Worm (Caenorhabditis elegans) whole organism, L4 larva: ENCODE measurements around the gene C02B8.3.

Experiments
- F26F4.8 ChIP-seq: fragments of 200-800 bp; sonication (Bioruptor generic); conservative IDR thresholded peaks from 2 replicates; pipeline ENCODE4 v1.3.6; 2022; ENCODE audit warnings: missing genetic modification characterization, missing compliant biosample characterization
- F49E8.2 ChIP-seq: sonication (generic microtip); optimal IDR thresholded peaks from 2 replicates; lab custom pipeline; 2016; ENCODE audit warnings: missing compliant biosample characterization, mild to moderate bottlenecking, missing genetic modification characterization, borderline replicate concordance
- R02D3.7 ChIP-seq: fragments of 150-350 bp; sonication (generic microtip); optimal IDR thresholded peaks from 3 replicates; lab custom pipeline; 2014; ENCODE audit warnings: missing biosample characterization, missing genetic modification characterization
- T20F7.1 ChIP-seq: fragments of 200-800 bp; sonication (Bioruptor generic); optimal IDR thresholded peaks from 2 replicates; lab custom pipeline; 2018; ENCODE audit warnings: mild to moderate bottlenecking, missing genetic modification characterization, missing compliant biosample characterization
- T26A8.4 ChIP-seq: fragments of 200-800 bp; sonication (Bioruptor generic); IDR thresholded peaks from 2 replicates; pipeline ENCODE4 v1.3.6; 2022; ENCODE audit warnings: missing genetic modification characterization, missing compliant biosample characterization
- Y48G9A.11 ChIP-seq: fragments of 200-800 bp; sonication (Bioruptor generic); IDR thresholded peaks from 2 replicates; pipeline ENCODE4 v1.3.6; 2022; ENCODE audit warnings: missing genetic modification reagents, missing genetic modification characterization, missing compliant biosample characterization
- Y75B8A.6 ChIP-seq: fragments of 200-800 bp; sonication (Bioruptor generic); IDR thresholded peaks from 2 replicates; pipeline ENCODE4 v1.3.6; 2022; ENCODE audit warnings: missing genetic modification reagents, missing genetic modification characterization, missing compliant biosample characterization
- aha-1 ChIP-seq: fragments of 150-350 bp; peaks from one replicate; lab custom pipeline; 2014; ENCODE audit warnings: missing biosample characterization, missing genetic modification characterization
- ama-1 ChIP-seq: fragments of 150-350 bp; optimal IDR thresholded peaks from 2 replicates; lab custom pipeline; 2014; ENCODE audit warnings: inconsistent platforms, mixed read lengths
- arid-1 ChIP-seq: fragments of 200-800 bp; sonication (Bioruptor generic); conservative IDR thresholded peaks from 2 replicates; pipeline ENCODE4 v1.3.6; 2022; ENCODE audit warnings: missing genetic modification reagents, missing genetic modification characterization, missing compliant biosample characterization
- attf-4 ChIP-seq: sonication (generic microtip); optimal IDR thresholded peaks from 3 replicates; lab custom pipeline; 2017; ENCODE audit warnings: missing biosample characterization, missing genetic modification characterization
- ceh-28 ChIP-seq: fragments of 150-350 bp; optimal IDR thresholded peaks from 2 replicates; lab custom pipeline; 2014; ENCODE audit warnings: missing biosample characterization, missing genetic modification reagents, missing genetic modification characterization
- ceh-62 ChIP-seq: sonication (generic microtip); optimal IDR thresholded peaks from 2 replicates; lab custom pipeline; 2017; ENCODE audit warnings: missing biosample characterization, missing genetic modification characterization
- daf-12 ChIP-seq: fragments of 150-350 bp; optimal IDR thresholded peaks from 2 replicates; lab custom pipeline; 2014; ENCODE audit warnings: missing biosample characterization, missing genetic modification reagents, missing genetic modification characterization
- dmd-6 ChIP-seq: fragments of 200-800 bp; sonication (Bioruptor generic); IDR thresholded peaks from 2 replicates; pipeline ENCODE4 v1.3.6; 2022; ENCODE audit warnings: missing genetic modification reagents, missing genetic modification characterization, missing compliant biosample characterization
- dmd-8 ChIP-seq: fragments of 200-800 bp; sonication (Bioruptor generic); IDR thresholded peaks from 2 replicates; pipeline ENCODE4 v1.3.6; 2022; ENCODE audit warnings: missing genetic modification characterization, missing compliant biosample characterization
- dmd-9 ChIP-seq: fragments of 200-800 bp; sonication (Bioruptor generic); IDR thresholded peaks from 2 replicates; pipeline ENCODE4 v1.3.6; 2022; ENCODE audit warnings: missing genetic modification reagents, missing genetic modification characterization, missing compliant biosample characterization
- duxl-1 ChIP-seq: sonication (generic microtip); optimal IDR thresholded peaks from 2 replicates; lab custom pipeline; 2016; ENCODE audit warnings: mild to moderate bottlenecking, missing genetic modification characterization, moderate library complexity, missing compliant biosample characterization; ENCODE audit not compliant: poor library complexity
- dve-1 ChIP-seq: sonication (generic microtip); optimal IDR thresholded peaks from 2 replicates; lab custom pipeline; 2017; ENCODE audit warnings: antibody characterized with exemption, mild to moderate bottlenecking, missing genetic modification characterization, missing compliant biosample characterization; ENCODE audit not compliant: insufficient read depth
- hif-1 ChIP-seq, 2 experiments: sonication (generic microtip); optimal IDR thresholded peaks; 2 replicates each; lab custom pipeline; 2016 to 2017; ENCODE audit warnings: missing compliant biosample characterization in 2 of 2, missing genetic modification characterization in 2 of 2, missing genetic modification reagents in 2 of 2, missing genotype in 2 of 2, mild to moderate bottlenecking in 1 of 2
- hlh-30 ChIP-seq: sonication (generic microtip); optimal IDR thresholded peaks from 2 replicates; lab custom pipeline; 2017; ENCODE audit warnings: antibody characterized with exemption, mild to moderate bottlenecking, missing genetic modification characterization, missing compliant biosample characterization; ENCODE audit not compliant: insufficient read depth
- lim-7 ChIP-seq: fragments of 200-800 bp; sonication (Bioruptor generic); IDR thresholded peaks from 2 replicates; pipeline ENCODE4 v1.3.6; 2022; ENCODE audit warnings: missing genetic modification characterization, missing compliant biosample characterization
- lin-1 ChIP-seq: fragments of 200-800 bp; sonication (Bioruptor generic); IDR thresholded peaks from 2 replicates; pipeline ENCODE4 v1.3.6; 2022; ENCODE audit warnings: missing genetic modification reagents, missing genetic modification characterization, missing compliant biosample characterization
- lin-29 ChIP-seq: fragments of 200-800 bp; sonication (Bioruptor generic); IDR thresholded peaks from 2 replicates; pipeline ENCODE4 v1.3.6; 2022; ENCODE audit warnings: missing genetic modification reagents, missing genetic modification characterization, missing compliant biosample characterization
- lin-39 ChIP-seq: fragments of 150-350 bp; optimal IDR thresholded peaks from 2 replicates; lab custom pipeline; 2014; ENCODE audit warnings: missing biosample characterization, missing genetic modification reagents, missing genetic modification characterization
- lir-3 ChIP-seq: sonication (generic microtip); optimal IDR thresholded peaks from 2 replicates; lab custom pipeline; 2016; ENCODE audit warnings: mild to moderate bottlenecking, missing genetic modification characterization, missing compliant biosample characterization
- lsy-2 ChIP-seq, 2 experiments: fragments of 150-350 bp in 1 of 2; sonication (generic microtip) in 1 of 2; optimal IDR thresholded peaks; 2 replicates each; lab custom pipeline; 2014 to 2017; ENCODE audit warnings: missing biosample characterization in 2 of 2, missing genetic modification characterization in 2 of 2
- mdt-29 ChIP-seq: fragments of 200-800 bp; sonication (Bioruptor generic); IDR thresholded peaks from 2 replicates; pipeline ENCODE4 v1.3.6; 2022; ENCODE audit warnings: missing genetic modification reagents, missing genetic modification characterization, missing compliant biosample characterization
- mep-1 ChIP-seq: fragments of 150-350 bp; sonication (generic microtip); optimal IDR thresholded peaks from 3 replicates; lab custom pipeline; 2014; ENCODE audit warnings: missing biosample characterization, missing genetic modification characterization
- nhr-102 ChIP-seq: sonication (generic microtip); optimal IDR thresholded peaks from 2 replicates; lab custom pipeline; 2016; ENCODE audit warnings: mild to moderate bottlenecking, missing genetic modification characterization, moderate library complexity, missing compliant biosample characterization
- nhr-42 ChIP-seq: fragments of 200-800 bp; sonication (Bioruptor generic); IDR thresholded peaks from 2 replicates; pipeline ENCODE4 v1.3.6; 2022; ENCODE audit warnings: missing genetic modification characterization, missing compliant biosample characterization
- nhr-77 ChIP-seq: fragments of 150-350 bp; optimal IDR thresholded peaks from 2 replicates; lab custom pipeline; 2014; ENCODE audit warnings: missing biosample characterization, missing genetic modification characterization
- pqm-1 ChIP-seq: sonication (generic microtip); optimal IDR thresholded peaks from 2 replicates; lab custom pipeline; 2017; ENCODE audit warnings: missing biosample characterization, missing genetic modification characterization
- saeg-2 ChIP-seq: fragments of 200-800 bp; sonication (Bioruptor generic); IDR thresholded peaks from 2 replicates; pipeline ENCODE4 v1.3.6; 2022; ENCODE audit warnings: missing genetic modification reagents, missing genetic modification characterization, missing compliant biosample characterization
- set-16 ChIP-seq: fragments of 200-800 bp; sonication (Bioruptor generic); IDR thresholded peaks from 2 replicates; pipeline ENCODE4 v1.3.6; 2022; ENCODE audit warnings: missing genetic modification reagents, missing genetic modification characterization, missing compliant biosample characterization
- skn-1 ChIP-seq: fragments of 150-350 bp; optimal IDR thresholded peaks from 2 replicates; lab custom pipeline; 2014; ENCODE audit warnings: missing biosample characterization, missing genetic modification characterization
- snpc-4 ChIP-seq: fragments of 150-350 bp; optimal IDR thresholded peaks from 2 replicates; lab custom pipeline; 2014; ENCODE audit warnings: missing biosample characterization, missing genetic modification characterization
- spr-1 ChIP-seq: sonication (generic microtip); optimal IDR thresholded peaks from 2 replicates; lab custom pipeline; 2016; ENCODE audit warnings: mild to moderate bottlenecking, missing genetic modification characterization, missing compliant biosample characterization
- tra-1 ChIP-seq: fragments of 200-800 bp; sonication (Bioruptor generic); IDR thresholded peaks from 2 replicates; pipeline ENCODE4 v1.3.6; 2022; ENCODE audit warnings: missing genetic modification reagents, missing genetic modification characterization, missing compliant biosample characterization
- unc-62 ChIP-seq, 3 experiments: fragments of 150-350 bp in 1 of 3; sonication (generic microtip); optimal IDR thresholded peaks in 2 of 3; peaks in 1 of 3; 1 replicate in 1 of 3; 2 replicates in 2 of 3; lab custom pipeline; 2014 to 2017; ENCODE audit warnings: missing biosample characterization in 3 of 3, missing genetic modification characterization in 3 of 3, missing genetic modification reagents in 3 of 3, missing genotype in 1 of 3
- zag-1 ChIP-seq: fragments of 150-350 bp; optimal IDR thresholded peaks from 2 replicates; lab custom pipeline; 2014; ENCODE audit warnings: missing biosample characterization, missing genetic modification characterization
- zip-11 ChIP-seq: fragments of 200-800 bp; sonication (Bioruptor generic); IDR thresholded peaks from 2 replicates; pipeline ENCODE4 v1.3.6; 2022; ENCODE audit warnings: missing genetic modification characterization, missing compliant biosample characterization
- ztf-11 ChIP-seq: fragments of 150-350 bp; optimal IDR thresholded peaks from 2 replicates; lab custom pipeline; 2014; ENCODE audit warnings: missing biosample characterization, missing genetic modification characterization

Gene C02B8.3

DNA sequence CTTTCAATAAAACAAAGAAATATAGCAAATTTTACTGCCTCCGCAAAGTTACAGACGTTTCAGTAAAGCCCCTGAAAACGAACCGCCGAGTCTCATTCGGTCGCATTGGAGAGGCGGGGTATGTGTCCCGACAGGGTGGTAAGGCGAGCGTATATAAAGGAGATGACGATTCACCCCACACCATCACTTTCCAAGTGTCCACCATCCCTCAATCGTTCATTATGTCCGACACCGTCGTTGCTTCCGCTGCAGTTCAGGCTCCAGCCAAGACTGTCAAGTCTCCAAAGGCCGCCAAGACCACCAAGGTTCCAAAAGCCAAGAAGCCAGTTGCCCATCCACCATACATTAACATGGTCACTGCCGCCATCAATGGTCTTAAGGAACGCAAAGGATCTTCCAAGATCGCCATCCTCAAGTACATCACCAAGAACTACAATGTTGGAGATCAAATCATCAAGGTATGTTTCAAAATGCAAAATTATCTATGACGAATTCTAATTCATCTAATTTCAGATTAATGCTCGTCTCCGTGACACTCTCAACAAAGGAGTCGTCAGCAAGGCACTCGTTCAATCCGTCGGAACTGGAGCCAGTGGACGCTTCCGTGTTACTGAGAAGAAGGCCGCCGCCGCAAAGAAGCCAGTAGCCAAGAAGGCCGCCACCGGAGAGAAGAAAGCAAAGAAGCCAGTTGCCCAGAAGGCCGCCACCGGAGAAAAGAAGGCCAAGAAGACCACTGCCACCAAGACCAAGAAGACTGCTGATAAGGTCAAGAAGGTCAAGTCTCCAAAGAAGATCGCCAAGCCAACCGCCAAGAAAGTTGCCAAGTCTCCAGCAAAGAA lies 19.9 kb downstream of the C02B8.3 start, which contains the start of gene hil-3 (continued):
- TF ChIP-seq F26F4.8 (GFP tag; lab: Robert Waterston, UW) (no peak), set-16 (GFP tag; lab: Robert Waterston, UW) (peak; percentile 74), hif-1 (tag; optimal IDR thresholded peaks at IDR 0.05; lab: Kevin White, UChicago) (no peak), hlh-30 (tag; lab: Kevin White, UChicago) (no peak), R02D3.7 (tag; lab: Kevin White, UChicago) (no peak), aha-1 (tag; lab: Kevin White, UChicago) (peak; percentile 91), ztf-11 (tag; lab: Kevin White, UChicago) (no peak), zip-11 (GFP tag; lab: Robert Waterston, UW) (no peak), snpc-4 (tag; lab: Kevin White, UChicago) (no peak), ceh-28 (no peak), duxl-1 (tag; lab: Kevin White, UChicago) (no peak), Y48G9A.11 (no peak), zag-1 (no peak), lim-7 (GFP tag; lab: Robert Waterston, UW) (no peak), daf-12 (tag; lab: Kevin White, UChicago) (no peak), dmd-9 (GFP tag; lab: Robert Waterston, UW) (no peak), arid-1 (GFP tag; lab: Robert Waterston, UW) (no peak), pqm-1 (tag; lab: Kevin White, UChicago) (no peak), skn-1 (tag; lab: Kevin White, UChicago) (no peak), T26A8.4 (no peak), nhr-42 (GFP tag; lab: Robert Waterston, UW) (no peak), unc-62 (GFP tag; optimal IDR thresholded peaks at IDR 0.05 in 1 of 2; lab: Kevin White, UChicago) (peak in 1 of 2 experiments; percentile 88), unc-62 (tag; optimal IDR thresholded peaks at IDR 0.05; lab: Kevin White, UChicago) (no peak), mep-1 (tag; lab: Kevin White, UChicago) (peak; percentile 53), dmd-8 (GFP tag; lab: Robert Waterston, UW) (no peak), ama-1 (lab: Kevin White, UChicago) (peak; percentile 57), nhr-77 (tag; lab: Kevin White, UChicago) (no peak), lsy-2 (tag; optimal IDR thresholded peaks at IDR 0.05; lab: Kevin White, UChicago) (peak in 1 of 2 experiments; percentile 25), attf-4 (tag; lab: Kevin White, UChicago) (no peak), spr-1 (tag; lab: Kevin White, UChicago) (no peak), T20F7.1 (GFP tag; lab: Kevin White, UChicago) (no peak), nhr-102 (tag; lab: Kevin White, UChicago) (peak; percentile 1), dve-1 (tag; lab: Kevin White, UChicago) (peak; percentile 37), dmd-6 (GFP tag; lab: Robert Waterston, UW) (no peak), F49E8.2 (tag; lab: Kevin White, UChicago) (no peak), saeg-2 (GFP tag; lab: Robert Waterston, UW) (no peak), ceh-62 (tag; lab: Kevin White, UChicago) (no peak), mdt-29 (GFP tag; lab: Robert Waterston, UW) (no peak), lin-39 (no peak), tra-1 (0 out of 2 replicates have a peak, but pooled peaks have one; percentile 36), lin-29 (GFP tag; lab: Robert Waterston, UW) (no peak), lir-3 (tag; lab: Kevin White, UChicago) (no peak), Y75B8A.6 (GFP tag; lab: Robert Waterston, UW) (no peak), lin-1 (no peak)
